Fruit fly (Drosophila melanogaster) whole organism, embryonic: ENCODE measurements around the gene CG13044.
A peak's percentile ranks its signal among the peaks of the same experiment; 100 is the strongest.

Experiments used
- Aef1 ChIP-seq: fragments of 200-800 bp; sonication (Bioruptor generic); IDR thresholded peaks from 3 replicates; pipeline ENCODE4 v1.3.6; 2022; ENCODE audit warnings: missing biosample characterization, missing genetic modification characterization
- Bdp1 ChIP-seq: fragments of 200-800 bp; sonication (Bioruptor generic); optimal IDR thresholded peaks from 3 replicates; lab custom pipeline; 2016; ENCODE audit warnings: missing biosample characterization, missing genetic modification characterization
- CG10366 ChIP-seq: fragments of 200-800 bp; sonication (Bioruptor generic); IDR thresholded peaks from 2 replicates; pipeline ENCODE4 v1.3.6; 2022; ENCODE audit warnings: missing biosample characterization, missing genetic modification characterization
- CG11695 ChIP-seq: fragments of 200-800 bp; sonication (Bioruptor generic); IDR thresholded peaks from 3 replicates; pipeline ENCODE4 v1.3.6; 2022; ENCODE audit warnings: missing biosample characterization, missing genetic modification characterization
- CG12391 ChIP-seq: fragments of 200-800 bp; sonication (Bioruptor generic); optimal IDR thresholded peaks from 3 replicates; lab custom pipeline; 2018; ENCODE audit warnings: missing biosample characterization, mild to moderate bottlenecking, missing genetic modification characterization, moderate library complexity
- CG13296 ChIP-seq: fragments of 200-800 bp; sonication (Bioruptor generic); optimal IDR thresholded peaks from 3 replicates; lab custom pipeline; 2018; ENCODE audit warnings: missing biosample characterization, mild to moderate bottlenecking, missing genetic modification characterization
- CG15269 ChIP-seq: fragments of 200-800 bp; sonication (Bioruptor generic); optimal IDR thresholded peaks from 2 replicates; lab custom pipeline; 2018; ENCODE audit warnings: missing biosample characterization, mild to moderate bottlenecking, missing genetic modification characterization, moderate library complexity
- CG16815 ChIP-seq: fragments of 200-800 bp; sonication (Bioruptor generic); optimal IDR thresholded peaks from 3 replicates; lab custom pipeline; 2017; ENCODE audit warnings: missing biosample characterization, mild to moderate bottlenecking, missing genetic modification characterization
- CG17359 ChIP-seq: fragments of 200-800 bp; sonication (Bioruptor generic); optimal IDR thresholded peaks from 3 replicates; lab custom pipeline; 2018; ENCODE audit warnings: missing biosample characterization, mild to moderate bottlenecking, missing genetic modification characterization, moderate library complexity
- CG3163 ChIP-seq: fragments of 200-800 bp; sonication (Bioruptor generic); optimal IDR thresholded peaks from 3 replicates; lab custom pipeline; 2016; ENCODE audit warnings: missing biosample characterization, missing genetic modification characterization
- CG3838 ChIP-seq: fragments of 200-800 bp; sonication (Bioruptor generic); optimal IDR thresholded peaks from 3 replicates; lab custom pipeline; 2016; ENCODE audit warnings: missing biosample characterization, missing genetic modification characterization
- CG5180 ChIP-seq: fragments of 200-800 bp; sonication (Bioruptor generic); optimal IDR thresholded peaks from 3 replicates; lab custom pipeline; 2017; ENCODE audit warnings: missing biosample characterization, missing genetic modification characterization, mild to moderate bottlenecking, moderate library complexity, missing genetic modification reagents
- CG6765 ChIP-seq: fragments of 200-800 bp; sonication (Bioruptor generic); optimal IDR thresholded peaks from 3 replicates; lab custom pipeline; 2017; ENCODE audit warnings: missing biosample characterization, mild to moderate bottlenecking, missing genetic modification characterization
- CG6791 ChIP-seq: fragments of 200-800 bp; sonication (Bioruptor generic); IDR thresholded peaks from 3 replicates; pipeline ENCODE4 v1.3.6; 2022; ENCODE audit warnings: missing biosample characterization, missing genetic modification characterization; ENCODE audit not compliant: partially characterized antibody
- CG7928 ChIP-seq: fragments of 200-800 bp; sonication (Bioruptor generic); optimal IDR thresholded peaks from 2 replicates; lab custom pipeline; 2017; ENCODE audit warnings: missing biosample characterization, mild to moderate bottlenecking, missing genetic modification characterization
- CG7963 ChIP-seq: fragments of 200-800 bp; sonication (Bioruptor generic); IDR thresholded peaks from 3 replicates; pipeline ENCODE4 v1.3.6; 2022; ENCODE audit warnings: missing biosample characterization, missing genetic modification characterization; ENCODE audit not compliant: partially characterized antibody
- CG9215 ChIP-seq: fragments of 200-800 bp; sonication (Bioruptor generic); IDR thresholded peaks from 2 replicates; pipeline ENCODE4 v1.3.6; 2022; ENCODE audit warnings: missing biosample characterization, missing genetic modification characterization
- CG9797 ChIP-seq: fragments of 200-800 bp; sonication (Bioruptor generic); optimal IDR thresholded peaks from 3 replicates; lab custom pipeline; 2018; ENCODE audit warnings: missing biosample characterization, mild to moderate bottlenecking, missing genetic modification characterization
- CrebB ChIP-seq: fragments of 200-800 bp; sonication (Bioruptor generic); optimal IDR thresholded peaks from 3 replicates; lab custom pipeline; 2018; ENCODE audit warnings: missing biosample characterization, mild to moderate bottlenecking, missing genetic modification characterization
- Dfd ChIP-seq, 2 experiments: fragments of >200 bp; optimal IDR thresholded peaks; 2 replicates each; lab custom pipeline; 2017; ENCODE audit warnings: missing biosample characterization in 2 of 2, missing genetic modification characterization in 2 of 2
- Dip2 ChIP-seq: fragments of 200-800 bp; sonication (Bioruptor generic); IDR thresholded peaks from 2 replicates; pipeline ENCODE4 v1.3.6; 2022; ENCODE audit warnings: missing biosample characterization, missing genetic modification characterization
- Dll ChIP-seq: fragments of 200-800 bp; sonication (Bioruptor generic); IDR thresholded peaks from 4 replicates; pipeline ENCODE4 v1.3.6; 2022; ENCODE audit warnings: missing biosample characterization, missing genetic modification characterization; ENCODE audit not compliant: partially characterized antibody
- Dp ChIP-seq: fragments of 200-800 bp; sonication (Bioruptor generic); optimal IDR thresholded peaks from 2 replicates; lab custom pipeline; 2018; ENCODE audit warnings: missing biosample characterization, mild to moderate bottlenecking, missing genetic modification characterization, moderate library complexity
- HLH54F ChIP-seq: fragments of 200-800 bp; sonication (Bioruptor generic); optimal IDR thresholded peaks from 3 replicates; lab custom pipeline; 2016; ENCODE audit warnings: missing biosample characterization, missing genetic modification characterization
- Jarid2 ChIP-seq: fragments of 200-800 bp; sonication (Bioruptor generic); optimal IDR thresholded peaks from 3 replicates; lab custom pipeline; 2017; ENCODE audit warnings: mild to moderate bottlenecking, missing biosample characterization, missing genetic modification reagents, missing genetic modification characterization
- Med ChIP-seq: fragments of 200-800 bp; sonication (Bioruptor generic); peaks from one replicate; lab custom pipeline; 2016; ENCODE audit warnings: missing biosample characterization, missing genetic modification characterization, mild to moderate bottlenecking, inconsistent platforms, moderate library complexity
- Mes4 ChIP-seq: fragments of 200-800 bp; sonication (Bioruptor generic); optimal IDR thresholded peaks from 2 replicates; lab custom pipeline; 2016; ENCODE audit warnings: missing biosample characterization, missing genetic modification characterization
- Oli ChIP-seq: fragments of 200-800 bp; sonication (Bioruptor generic); optimal IDR thresholded peaks from 2 replicates; lab custom pipeline; 2018; ENCODE audit warnings: missing biosample characterization, mild to moderate bottlenecking, missing genetic modification characterization, moderate library complexity
- PHDP ChIP-seq: fragments of 200-800 bp; sonication (Bioruptor generic); optimal IDR thresholded peaks from 3 replicates; lab custom pipeline; 2018; ENCODE audit warnings: missing biosample characterization, mild to moderate bottlenecking, missing genetic modification characterization, moderate library complexity
- YL-1 ChIP-seq: fragments of 200-800 bp; sonication (Bioruptor generic); optimal IDR thresholded peaks from 3 replicates; lab custom pipeline; 2017; ENCODE audit warnings: missing biosample characterization, mild to moderate bottlenecking, missing genetic modification characterization
- ac ChIP-seq: fragments of 200-800 bp; sonication (Bioruptor generic); optimal IDR thresholded peaks from 3 replicates; lab custom pipeline; 2017; ENCODE audit warnings: missing biosample characterization, mild to moderate bottlenecking, missing genetic modification characterization
- bab2 ChIP-seq: fragments of 200-800 bp; sonication (Bioruptor generic); optimal IDR thresholded peaks from 2 replicates; lab custom pipeline; 2016; ENCODE audit warnings: missing biosample characterization, missing genetic modification characterization
- br ChIP-seq: fragments of >200 bp; optimal IDR thresholded peaks from 2 replicates; lab custom pipeline; 2017
- cad ChIP-seq: fragments of >200 bp; optimal IDR thresholded peaks from 2 replicates; lab custom pipeline; 2017; ENCODE audit warnings: missing biosample characterization, missing genetic modification characterization
- crp ChIP-seq, 2 experiments: fragments of 200-800 bp; sonication (Bioruptor generic); optimal IDR thresholded peaks; 2 replicates in 1 of 2; 3 replicates in 1 of 2; lab custom pipeline; 2017; ENCODE audit warnings: missing biosample characterization in 2 of 2, missing genetic modification characterization in 2 of 2, mild to moderate bottlenecking in 1 of 2, moderate library complexity in 1 of 2
- dm ChIP-seq: fragments of 200-800 bp; sonication (Bioruptor generic); optimal IDR thresholded peaks from 3 replicates; lab custom pipeline; 2016; ENCODE audit warnings: missing biosample characterization, missing genetic modification characterization
- dmrt11E ChIP-seq: fragments of 200-800 bp; sonication (Bioruptor generic); optimal IDR thresholded peaks from 3 replicates; lab custom pipeline; 2018; ENCODE audit warnings: missing biosample characterization, mild to moderate bottlenecking, missing genetic modification characterization, moderate library complexity
- fd3F ChIP-seq: fragments of 200-800 bp; sonication (Bioruptor generic); optimal IDR thresholded peaks from 2 replicates; lab custom pipeline; 2018; ENCODE audit warnings: missing biosample characterization, mild to moderate bottlenecking, missing genetic modification characterization, moderate library complexity
- klu ChIP-seq: fragments of 200-800 bp; sonication (Bioruptor generic); IDR thresholded peaks from 2 replicates; pipeline ENCODE4 v1.3.6; 2022; ENCODE audit warnings: missing biosample characterization, missing genetic modification characterization
- knrl ChIP-seq: fragments of 200-800 bp; sonication (Bioruptor generic); IDR thresholded peaks from 3 replicates; pipeline ENCODE4 v1.3.6; 2022; ENCODE audit warnings: missing biosample characterization, missing genetic modification characterization; ENCODE audit not compliant: partially characterized antibody
- shn ChIP-seq: fragments of 200-800 bp; sonication (Bioruptor generic); optimal IDR thresholded peaks from 3 replicates; lab custom pipeline; 2016; ENCODE audit warnings: missing biosample characterization, missing genetic modification characterization
- sr ChIP-seq: fragments of 200-800 bp; sonication (Bioruptor generic); IDR thresholded peaks from 3 replicates; pipeline ENCODE4 v1.3.6; 2022; ENCODE audit warnings: missing biosample characterization, missing genetic modification characterization
- stwl ChIP-seq: fragments of 200-800 bp; sonication (Bioruptor generic); optimal IDR thresholded peaks from 3 replicates; lab custom pipeline; 2018; ENCODE audit warnings: missing biosample characterization, mild to moderate bottlenecking, missing genetic modification characterization, moderate library complexity
- tna ChIP-seq: fragments of 200-800 bp; sonication (Bioruptor generic); IDR thresholded peaks from 2 replicates; pipeline ENCODE4 v1.3.6; 2022; ENCODE audit warnings: missing biosample characterization, missing genetic modification characterization; ENCODE audit not compliant: partially characterized antibody
- unc-4 ChIP-seq: fragments of 200-800 bp; sonication (Bioruptor generic); IDR thresholded peaks from 2 replicates; pipeline ENCODE4 v1.3.6; 2022; ENCODE audit warnings: missing biosample characterization, missing genetic modification characterization; ENCODE audit not compliant: partially characterized antibody
- z ChIP-seq: fragments of 200-800 bp; sonication (Bioruptor generic); IDR thresholded peaks from 3 replicates; pipeline ENCODE4 v1.3.6; 2022; ENCODE audit warnings: missing biosample characterization, missing genetic modification characterization

CG13044 gene

DNA sequence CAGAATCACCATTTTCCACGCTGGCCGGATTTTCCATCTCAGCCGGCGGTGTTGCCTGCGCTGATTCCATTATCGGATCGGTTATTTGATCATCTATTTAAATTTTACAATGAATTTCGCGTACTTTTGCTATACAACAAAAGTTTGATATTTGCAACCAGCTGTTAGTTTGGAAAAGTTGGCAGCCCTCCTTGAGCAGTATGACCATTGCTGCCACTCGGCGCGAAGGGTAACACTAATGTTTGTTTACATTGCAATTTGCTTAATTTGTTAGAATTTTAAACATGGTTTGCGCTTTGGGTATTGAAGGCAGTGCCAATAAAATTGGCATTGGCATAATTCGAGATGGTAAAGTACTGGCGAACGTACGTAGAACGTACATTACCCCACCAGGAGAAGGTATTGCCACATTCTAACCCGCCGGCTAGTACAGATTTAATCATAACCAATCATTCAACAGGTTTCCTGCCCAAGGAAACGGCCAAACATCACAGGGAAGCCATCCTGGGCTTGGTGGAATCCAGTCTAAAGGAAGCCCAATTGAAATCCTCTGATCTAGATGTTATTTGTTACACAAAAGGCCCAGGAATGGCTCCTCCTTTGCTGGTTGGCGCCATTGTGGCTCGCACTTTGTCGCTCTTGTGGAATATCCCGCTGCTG lies 48.9 kb upstream of the CG13044 start, which contains the start of the genes Golgin104 and Tcs3 (continued):
- TF ChIP-seq fd3F (GFP tag; lab: Kevin White, UChicago) (no peak), Mes4 (GFP tag; lab: Kevin White, UChicago) (no peak), PHDP (tag; lab: Kevin White, UChicago) (no peak), CG3163 (GFP tag; lab: Kevin White, UChicago) (no peak), CG15269 (tag; lab: Kevin White, UChicago) (no peak), tna (GFP tag; lab: Robert Waterston, UW) (no peak), bab2 (no peak), HLH54F (GFP tag; lab: Kevin White, UChicago) (no peak), Jarid2 (GFP tag; lab: Kevin White, UChicago) (no peak), CG9797 (peak; percentile 89), CG17359 (tag; lab: Kevin White, UChicago) (no peak)

- TF ChIP-seq dm = no peak
- no peak for TF ChIP-seq knrl (GFP tag; lab: Robert Waterston, UW)
- TF ChIP-seq CG7963 = 0 out of 3 replicates have a peak, but pooled peaks have one; percentile 8
- TF ChIP-seq Med (GFP tag; lab: Kevin White, UChicago) = peak; percentile 5
- TF ChIP-seq Bdp1 (GFP tag; lab: Kevin White, UChicago) = peak; percentile 95
- no peak for TF ChIP-seq stwl (tag; lab: Kevin White, UChicago)
- TF ChIP-seq CG6791 (GFP tag; lab: Robert Waterston, UW) = 0 out of 3 replicates have a peak, but pooled peaks have one; percentile 43
- TF ChIP-seq, all 482 proteins: peak for 4
Observed at dm6 chr3L:16349686-16350085, 46.7 kb upstream of the CG13044 start.

dm6 chr3L:16347914-16348313 lies 44.9 kb upstream of the CG13044 start, which contains the start of gene mRpS34:
TSS of gene mRpS34 (plus strand) at chr3L:16348074.
- TF ChIP-seq CG17359 (tag; lab: Kevin White, UChicago) (no peak), YL-1 (GFP tag; lab: Kevin White, UChicago) (peak; percentile 51), CG13296 (GFP tag; lab: Kevin White, UChicago) (no peak), crp (GFP tag; optimal IDR thresholded peaks at IDR 0.05; lab: Kevin White, UChicago) (peak; percentile 31 to 87), CG6765 (GFP tag; lab: Kevin White, UChicago) (no peak), shn (GFP tag; lab: Kevin White, UChicago) (no peak), Med (GFP tag; lab: Kevin White, UChicago) (peak; percentile 39), Dfd (GFP tag; optimal IDR thresholded peaks at IDR 0.05; lab: Kevin White, UChicago) (no peak), CG9215 (GFP tag; lab: Robert Waterston, UW) (peak; percentile 90), z (no peak), CG3838 (no peak), CG7928 (GFP tag; lab: Kevin White, UChicago) (no peak), br (lab: Kevin White, UChicago) (no peak), ac (GFP tag; lab: Kevin White, UChicago) (no peak), CG12391 (tag; lab: Kevin White, UChicago) (no peak), stwl (tag; lab: Kevin White, UChicago) (peak; percentile 55), unc-4 (GFP tag; lab: Robert Waterston, UW) (no peak), dmrt11E (tag; lab: Kevin White, UChicago) (no peak), Aef1 (GFP tag; lab: Robert Waterston, UW) (no peak), Oli (tag; lab: Kevin White, UChicago) (no peak), Dll (GFP tag; lab: Robert Waterston, UW) (peak; percentile 53; the same call in 1 of the 4 replicates), CG11695 (no peak), CrebB (tag; lab: Kevin White, UChicago) (no peak), CG5180 (GFP tag; lab: Kevin White, UChicago) (no peak), cad (GFP tag; lab: Kevin White, UChicago) (no peak), klu (GFP tag; lab: Robert Waterston, UW) (no peak), HLH54F (GFP tag; lab: Kevin White, UChicago) (no peak), CG16815 (no peak), Dp (GFP tag; lab: Kevin White, UChicago) (peak; percentile 66), Dip2 (GFP tag; lab: Robert Waterston, UW) (no peak), CG10366 (GFP tag; lab: Robert Waterston, UW) (no peak), sr (GFP tag; lab: Robert Waterston, UW) (no peak)
